Worm (Caenorhabditis elegans) whole organism, L2 larva: ENCODE results near the gene flwr-1.

Source experiments
- C34F6.9 ChIP-seq: fragments of 150-350 bp; optimal IDR thresholded peaks from 2 replicates; lab custom pipeline; 2014; ENCODE audit warnings: missing biosample characterization, missing genetic modification characterization
- F13H6.1 ChIP-seq: sonication (generic microtip); optimal IDR thresholded peaks from 2 replicates; lab custom pipeline; 2016; ENCODE audit warnings: missing genetic modification characterization, missing compliant biosample characterization
- R02D3.7 ChIP-seq: fragments of 150-350 bp; optimal IDR thresholded peaks from 2 replicates; lab custom pipeline; 2014; ENCODE audit warnings: missing biosample characterization, missing genetic modification characterization
- Y55F3AM.14 ChIP-seq: fragments of 200-800 bp; sonication (Bioruptor generic); optimal IDR thresholded peaks from 2 replicates; lab custom pipeline; 2018; ENCODE audit warnings: mild to moderate bottlenecking, missing genetic modification characterization, missing compliant biosample characterization
- ZK546.5 ChIP-seq: sonication (generic microtip); optimal IDR thresholded peaks from 2 replicates; lab custom pipeline; 2017; ENCODE audit warnings: missing biosample characterization, missing genetic modification characterization
- crh-2 ChIP-seq: sonication (generic microtip); optimal IDR thresholded peaks from 2 replicates; lab custom pipeline; 2017; ENCODE audit warnings: missing biosample characterization, missing genetic modification characterization
- egl-27 ChIP-seq: sonication (generic microtip); optimal IDR thresholded peaks from 3 replicates; lab custom pipeline; 2017; ENCODE audit warnings: missing biosample characterization, missing genetic modification reagents, missing genetic modification characterization
- elt-1 ChIP-seq: fragments of 150-350 bp; optimal IDR thresholded peaks from 2 replicates; lab custom pipeline; 2014; ENCODE audit warnings: missing biosample characterization, missing genetic modification characterization
- elt-3 ChIP-seq: sonication (generic microtip); optimal IDR thresholded peaks from 2 replicates; lab custom pipeline; 2017; ENCODE audit warnings: missing biosample characterization, missing genetic modification characterization
- fos-1 ChIP-seq: fragments of 150-350 bp; optimal IDR thresholded peaks from 2 replicates; lab custom pipeline; 2014; ENCODE audit warnings: missing biosample characterization, missing genetic modification characterization
- gmeb-1 ChIP-seq: fragments of 150-350 bp; optimal IDR thresholded peaks from 2 replicates; lab custom pipeline; 2014; ENCODE audit warnings: missing biosample characterization, missing genetic modification characterization
- lin-11 ChIP-seq: fragments of 150-350 bp; sonication (generic microtip); optimal IDR thresholded peaks from 2 replicates; lab custom pipeline; 2014; ENCODE audit warnings: missing biosample characterization, missing genetic modification characterization, inconsistent platforms, mixed read lengths
- lin-13 ChIP-seq: fragments of 150-350 bp; optimal IDR thresholded peaks from 2 replicates; lab custom pipeline; 2014; ENCODE audit warnings: missing biosample characterization, missing genetic modification reagents, missing genetic modification characterization
- lin-39 ChIP-seq: fragments of 150-350 bp; optimal IDR thresholded peaks from 2 replicates; lab custom pipeline; 2014; ENCODE audit warnings: missing biosample characterization, missing genetic modification reagents, missing genetic modification characterization
- lsy-2 ChIP-seq, 2 experiments: fragments of 150-350 bp in 1 of 2; sonication (generic microtip) in 1 of 2; optimal IDR thresholded peaks; 2 replicates each; lab custom pipeline; 2014 to 2017; ENCODE audit warnings: missing biosample characterization in 2 of 2, missing genetic modification characterization in 2 of 2
- mab-5 ChIP-seq: fragments of 150-350 bp; optimal IDR thresholded peaks from 2 replicates; lab custom pipeline; 2014; ENCODE audit warnings: missing biosample characterization, missing genetic modification characterization
- mbf-1 ChIP-seq: sonication (generic microtip); optimal IDR thresholded peaks from 2 replicates; lab custom pipeline; 2017; ENCODE audit warnings: missing biosample characterization, missing genetic modification characterization
- mdl-1 ChIP-seq, 2 experiments: fragments of 150-350 bp in 1 of 2; sonication (generic microtip) in 1 of 2; optimal IDR thresholded peaks; 2 replicates each; lab custom pipeline; 2017; ENCODE audit warnings: missing biosample characterization in 2 of 2, missing genetic modification characterization in 2 of 2
- nhr-12 ChIP-seq: fragments of 150-350 bp; optimal IDR thresholded peaks from 2 replicates; lab custom pipeline; 2014; ENCODE audit warnings: missing biosample characterization, missing genetic modification characterization
- nhr-129 ChIP-seq: fragments of 150-350 bp; optimal IDR thresholded peaks from 2 replicates; lab custom pipeline; 2014; ENCODE audit warnings: missing biosample characterization, missing genetic modification characterization
- nhr-21 ChIP-seq: fragments of 150-350 bp; optimal IDR thresholded peaks from 2 replicates; lab custom pipeline; 2014; ENCODE audit warnings: missing biosample characterization, missing genetic modification characterization
- nhr-23 ChIP-seq: fragments of 150-350 bp; optimal IDR thresholded peaks from 2 replicates; lab custom pipeline; 2014; ENCODE audit warnings: missing biosample characterization, missing genetic modification reagents, missing genetic modification characterization
- nhr-237 ChIP-seq: fragments of 150-350 bp; optimal IDR thresholded peaks from 2 replicates; lab custom pipeline; 2014; ENCODE audit warnings: missing biosample characterization, missing genetic modification characterization
- nhr-25 ChIP-seq: fragments of 150-350 bp; sonication (generic microtip); optimal IDR thresholded peaks from 3 replicates; lab custom pipeline; 2014; ENCODE audit warnings: missing biosample characterization, missing genetic modification characterization
- nhr-6 ChIP-seq: fragments of 150-350 bp; optimal IDR thresholded peaks from 2 replicates; lab custom pipeline; 2014; ENCODE audit warnings: missing biosample characterization, missing genetic modification characterization
- nhr-77 ChIP-seq: fragments of 150-350 bp; optimal IDR thresholded peaks from 2 replicates; lab custom pipeline; 2014; ENCODE audit warnings: missing biosample characterization, missing genetic modification characterization
- peb-1 ChIP-seq: fragments of 150-350 bp; optimal IDR thresholded peaks from 2 replicates; lab custom pipeline; 2014; ENCODE audit warnings: missing biosample characterization, missing genetic modification characterization
- sem-4 ChIP-seq: fragments of 150-350 bp; optimal IDR thresholded peaks from 2 replicates; lab custom pipeline; 2014; ENCODE audit warnings: missing biosample characterization, missing genetic modification reagents, missing genetic modification characterization
- skn-1 ChIP-seq: sonication (generic microtip); optimal IDR thresholded peaks from 2 replicates; lab custom pipeline; 2017; ENCODE audit warnings: missing biosample characterization, missing genetic modification characterization
- sma-3 ChIP-seq: sonication (generic microtip); optimal IDR thresholded peaks from 2 replicates; lab custom pipeline; 2016; ENCODE audit warnings: missing genetic modification reagents, missing genetic modification characterization, missing compliant biosample characterization
- sma-9 ChIP-seq, 2 experiments: fragments of 150-350 bp in 1 of 2; sonication (generic microtip) in 1 of 2; optimal IDR thresholded peaks; 2 replicates each; lab custom pipeline; 2014 to 2016; ENCODE audit warnings: missing genetic modification characterization in 2 of 2, mild to moderate bottlenecking in 1 of 2, missing biosample characterization in 1 of 2, missing compliant biosample characterization in 1 of 2, missing genetic modification reagents in 1 of 2, moderate library complexity in 1 of 2
- snpc-4 ChIP-seq: fragments of 150-350 bp; optimal IDR thresholded peaks from 2 replicates; lab custom pipeline; 2014; ENCODE audit warnings: missing biosample characterization, missing genetic modification characterization
- unc-39 ChIP-seq: fragments of 150-350 bp; optimal IDR thresholded peaks from 2 replicates; lab custom pipeline; 2014; ENCODE audit warnings: missing biosample characterization, missing genetic modification characterization
- unc-55 ChIP-seq: fragments of 150-350 bp; sonication (generic microtip); optimal IDR thresholded peaks from 3 replicates; lab custom pipeline; 2014; ENCODE audit warnings: missing biosample characterization, missing genetic modification reagents, missing genetic modification characterization
- unc-62 ChIP-seq: fragments of 150-350 bp; optimal IDR thresholded peaks from 2 replicates; lab custom pipeline; 2014; ENCODE audit warnings: missing biosample characterization, missing genetic modification reagents, missing genetic modification characterization
- zag-1 ChIP-seq: fragments of 150-350 bp; optimal IDR thresholded peaks from 2 replicates; lab custom pipeline; 2014; ENCODE audit warnings: missing biosample characterization, missing genetic modification characterization
- ztf-1 ChIP-seq: fragments of 200-800 bp; sonication (Bioruptor generic); conservative IDR thresholded peaks from 2 replicates; pipeline ENCODE4 v1.3.6; 2022; ENCODE audit warnings: missing genetic modification characterization, missing compliant biosample characterization
- ztf-11 ChIP-seq: sonication (generic microtip); optimal IDR thresholded peaks from 2 replicates; lab custom pipeline; 2017; ENCODE audit warnings: missing biosample characterization, missing genetic modification characterization

The flwr-1 gene

DNA sequence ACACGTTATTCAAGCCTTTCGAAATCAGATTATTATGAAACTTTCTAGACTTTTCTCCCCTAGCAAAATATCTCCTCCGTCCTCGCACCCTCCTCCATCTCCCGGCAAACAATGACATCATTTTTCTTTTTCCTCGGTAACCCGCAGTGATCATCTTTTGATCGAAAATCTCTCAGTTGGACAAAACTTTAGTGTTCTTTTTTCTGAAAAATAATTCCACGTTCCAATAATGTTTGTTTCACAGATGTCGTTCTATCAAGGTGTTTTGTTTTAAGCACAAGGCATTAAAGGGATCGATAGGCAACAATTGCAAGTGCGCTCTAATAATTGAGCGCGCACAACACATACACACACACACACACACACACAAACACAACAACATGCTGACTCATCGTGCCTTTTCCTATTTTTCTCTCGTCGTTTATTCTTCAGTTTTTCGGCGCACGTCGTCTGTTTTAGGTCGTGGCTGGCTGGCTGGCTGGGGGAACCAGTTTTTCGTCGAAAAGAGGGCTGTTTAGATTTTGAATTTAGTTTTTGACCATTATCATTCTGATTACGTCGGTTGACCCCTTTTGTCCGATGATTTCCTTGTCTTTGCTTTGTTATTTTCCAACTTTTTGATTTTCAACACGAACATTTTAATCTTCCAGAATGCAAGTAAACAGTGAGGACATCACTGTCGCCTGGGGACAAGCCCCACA is 5.5 kb upstream of the flwr-1 start, which contains the start of gene F20D1.3:
F20D1.3 (plus strand) TSS at position 651 of the 701 bp plus-strand sequence.
- TF ChIP-seq unc-39 = no peak
- no peak for TF ChIP-seq ztf-11
- peak; percentile 28 for TF ChIP-seq nhr-21 (tag; lab: Kevin White, UChicago)
- TF ChIP-seq egl-27 (tag; lab: Kevin White, UChicago) = peak; percentile 38
- peak; percentile 8 for TF ChIP-seq lin-11
- TF ChIP-seq C34F6.9 = peak; percentile 73
- TF ChIP-seq F13H6.1 = peak; percentile 34
- TF ChIP-seq gmeb-1 = no peak
- no peak for TF ChIP-seq nhr-77 (tag; lab: Kevin White, UChicago)
- TF ChIP-seq snpc-4 (tag; lab: Kevin White, UChicago) = no peak
- peak; percentile 24 for TF ChIP-seq sem-4 (tag; lab: Kevin White, UChicago)
- TF ChIP-seq nhr-237 (tag; lab: Kevin White, UChicago) = no peak
- TF ChIP-seq ZK546.5 (tag; lab: Kevin White, UChicago) = no peak
- TF ChIP-seq Y55F3AM.14 = peak; percentile 41
- TF ChIP-seq lin-13 = peak; percentile 37
- peak in 1 of 2 experiments; percentile 46 for TF ChIP-seq mdl-1 (tag; optimal IDR thresholded peaks at IDR 0.05; lab: Kevin White, UChicago)
- TF ChIP-seq fos-1 (tag; lab: Kevin White, UChicago) = peak; percentile 99
- no peak for TF ChIP-seq nhr-23 (tag; lab: Kevin White, UChicago)
- no peak for TF ChIP-seq ztf-1
- TF ChIP-seq unc-62 (GFP tag; lab: Kevin White, UChicago) = no peak
- no peak for TF ChIP-seq skn-1 (tag; lab: Kevin White, UChicago)
- TF ChIP-seq sma-9 (GFP tag; optimal IDR thresholded peaks at IDR 0.05; lab: Kevin White, UChicago) = peak; percentile 60
- no peak for TF ChIP-seq sma-9 (tag; optimal IDR thresholded peaks at IDR 0.05; lab: Kevin White, UChicago)
- TF ChIP-seq nhr-129 (tag; lab: Kevin White, UChicago) = peak; percentile 90
- no peak for TF ChIP-seq lin-39
- TF ChIP-seq nhr-6 (tag; lab: Kevin White, UChicago) = peak; percentile 50
- peak; percentile 63 for TF ChIP-seq sma-3 (GFP tag; lab: Kevin White, UChicago)
- TF ChIP-seq R02D3.7 (tag; lab: Kevin White, UChicago) = no peak
- TF ChIP-seq zag-1 (tag; lab: Kevin White, UChicago) = peak; percentile 7
- TF ChIP-seq crh-2 (tag; lab: Kevin White, UChicago) = peak; percentile 77
- TF ChIP-seq lsy-2 (tag; optimal IDR thresholded peaks at IDR 0.05; lab: Kevin White, UChicago) = peak in 1 of 2 experiments; percentile 55
- no peak for TF ChIP-seq mab-5 (tag; lab: Kevin White, UChicago)
- peak; percentile 68 for TF ChIP-seq nhr-25 (tag; lab: Kevin White, UChicago)
- peak; percentile 81 for TF ChIP-seq unc-55 (GFP tag; lab: Kevin White, UChicago)

DNA sequence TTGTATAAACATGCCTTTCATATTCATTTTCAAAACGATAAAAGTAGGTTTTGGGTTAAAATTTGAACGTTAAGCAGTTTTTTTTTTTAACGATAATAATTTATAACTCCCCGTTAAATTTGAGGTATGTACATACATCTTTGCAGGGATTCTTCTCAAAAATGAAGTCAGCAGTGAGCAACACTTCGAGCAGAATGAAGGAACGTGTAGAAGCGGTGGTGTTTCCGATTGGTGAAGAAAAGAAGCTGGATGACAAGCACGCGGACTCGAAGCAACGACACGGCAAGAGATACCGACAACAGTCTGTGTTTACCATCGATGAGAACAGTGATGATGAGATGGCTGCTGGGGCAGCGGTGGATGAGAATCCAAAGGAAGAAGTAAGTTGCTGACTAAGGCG is 3.0 kb upstream of the flwr-1 start:
- TF ChIP-seq nhr-77 (tag; lab: Kevin White, UChicago) (no peak), mbf-1 (tag; lab: Kevin White, UChicago) (no peak), elt-3 (tag; lab: Kevin White, UChicago) (no peak), egl-27 (tag; lab: Kevin White, UChicago) (no peak), nhr-12 (tag; lab: Kevin White, UChicago) (no peak), elt-1 (tag; lab: Kevin White, UChicago) (no peak), crh-2 (tag; lab: Kevin White, UChicago) (no peak), mab-5 (tag; lab: Kevin White, UChicago) (no peak)
- TF ChIP-seq, all 48 proteins: peak for 0

DNA sequence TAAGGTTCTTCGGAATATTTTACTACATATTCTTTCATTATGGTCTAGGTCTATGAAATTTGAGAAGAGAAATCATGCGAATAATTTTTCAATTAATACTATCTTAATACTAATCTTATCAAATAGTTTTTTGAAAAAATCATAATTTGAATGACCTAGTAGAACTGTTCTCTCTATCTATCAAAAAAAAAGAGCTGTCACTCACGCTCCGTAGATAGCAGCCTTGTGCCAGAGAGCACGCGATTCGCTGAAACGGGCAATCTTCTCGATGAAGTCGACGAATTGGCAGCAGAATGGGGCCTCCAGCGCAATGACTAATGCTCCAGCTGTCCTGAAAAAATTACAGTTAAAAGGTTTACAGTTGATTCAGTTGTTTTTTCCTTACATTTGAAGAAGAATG is 456 bp downstream of the flwr-1 start:
- no peak for TF ChIP-seq peb-1
- no peak for TF ChIP-seq lsy-2 (tag; optimal IDR thresholded peaks at IDR 0.05; lab: Kevin White, UChicago)
- TF ChIP-seq egl-27 (tag; lab: Kevin White, UChicago) = no peak
- TF ChIP-seq nhr-12 (tag; lab: Kevin White, UChicago) = no peak
- TF ChIP-seq nhr-21 (tag; lab: Kevin White, UChicago) = no peak
- no peak for TF ChIP-seq sem-4 (tag; lab: Kevin White, UChicago)
- TF ChIP-seq ztf-11 = no peak
- TF ChIP-seq unc-62 (GFP tag; lab: Kevin White, UChicago) = no peak
- TF ChIP-seq snpc-4 (tag; lab: Kevin White, UChicago) = no peak
- no peak for TF ChIP-seq Y55F3AM.14
- no peak for TF ChIP-seq mbf-1 (tag; lab: Kevin White, UChicago)
- TF ChIP-seq C34F6.9 = no peak
- no peak for TF ChIP-seq crh-2 (tag; lab: Kevin White, UChicago)
- TF ChIP-seq mdl-1 (tag; optimal IDR thresholded peaks at IDR 0.05; lab: Kevin White, UChicago) = no peak
